Worm (Caenorhabditis elegans): ENCODE measurements around the gene C30G12.2.

C30G12.2 gene

DNA sequence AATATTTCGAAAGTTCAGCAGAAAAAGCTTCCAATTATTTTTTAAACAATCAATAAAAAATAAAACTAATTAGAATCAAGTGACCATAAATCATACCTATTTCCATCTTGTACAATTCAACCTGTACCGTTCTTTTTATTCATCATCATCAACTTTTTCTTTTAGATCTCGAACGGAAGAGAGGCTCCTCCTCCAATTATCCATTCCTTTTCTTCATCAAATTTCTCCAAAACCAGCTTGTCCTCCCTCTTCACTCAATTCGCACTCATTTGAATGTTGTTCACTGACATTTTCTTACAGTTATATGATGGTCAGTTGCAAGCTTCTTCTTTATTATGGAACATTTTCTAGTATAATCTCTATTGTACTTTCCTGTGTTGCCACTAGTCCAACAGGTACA is 28.4 kb upstream of the C30G12.2 start, which contains the start of gene C30G12.4:
TSS of gene C30G12.4 (plus strand) at position 301 of the 400 bp plus-strand sequence.
- TF ChIP-seq tra-1 (GFP tag; IDR thresholded peaks at IDR 0.05): no peak

DNA sequence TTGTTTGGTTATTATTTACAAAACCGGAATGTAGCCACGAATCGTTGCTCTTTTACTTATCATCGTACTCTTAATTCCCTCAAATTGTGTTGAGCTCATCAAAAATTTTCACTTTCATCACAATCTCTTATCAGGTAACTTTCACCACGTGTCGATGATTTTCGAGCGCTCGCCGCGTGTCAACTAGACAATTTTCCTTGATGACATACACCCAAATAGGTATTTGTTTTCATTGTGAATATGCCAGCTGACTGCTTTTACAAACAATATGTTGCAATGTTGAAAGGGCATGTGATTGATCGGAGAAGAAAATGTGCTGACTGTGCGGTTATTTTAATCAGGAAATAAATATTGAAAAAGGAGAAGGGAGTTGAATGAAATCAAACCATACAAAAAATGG is 25.6 kb upstream of the C30G12.2 start:
- peak; percentile 48 for TF ChIP-seq mxl-3 (GFP tag; optimal IDR thresholded peaks at IDR 0.05)
- peak; percentile 65 for TF ChIP-seq dve-1 (tag; optimal IDR thresholded peaks at IDR 0.05; ENCODE audit: insufficient read depth)
- TF ChIP-seq hlh-30 (tag; optimal IDR thresholded peaks at IDR 0.05; ENCODE audit: insufficient read depth): peak; percentile 72
- TF ChIP-seq mes-2 (tag; optimal IDR thresholded peaks at IDR 0.05; ENCODE audit: poor library complexity, severe bottlenecking): no peak
- TF ChIP-seq hlh-11 (tag; optimal IDR thresholded peaks at IDR 0.05): peak; percentile 77
- no peak for TF ChIP-seq dpl-1 (GFP tag; optimal IDR thresholded peaks at IDR 0.05)
- TF ChIP-seq F26F4.8 (GFP tag; conservative IDR thresholded peaks at IDR 0.05): no peak
- peak; percentile 70 for TF ChIP-seq pqm-1 (tag; optimal IDR thresholded peaks at IDR 0.05)
- no peak for TF ChIP-seq daf-16 (GFP tag; optimal IDR thresholded peaks at IDR 0.05)
- peak; percentile 93 for TF ChIP-seq daf-16 (tag; optimal IDR thresholded peaks at IDR 0.05)
- TF ChIP-seq dmd-6 (GFP tag; IDR thresholded peaks at IDR 0.05): peak; percentile 87
- TF ChIP-seq mdl-1 (tag; optimal IDR thresholded peaks at IDR 0.05): peak in 1 of 2 experiments; percentile 68
- peak; percentile 21 for TF ChIP-seq nhr-48 (tag; optimal IDR thresholded peaks at IDR 0.05)
- peak; percentile 85 for TF ChIP-seq nhr-28 (tag; optimal IDR thresholded peaks at IDR 0.05)
- peak; percentile 60 for TF ChIP-seq nhr-102 (tag; optimal IDR thresholded peaks at IDR 0.05)
- peak; percentile 71 for TF ChIP-seq nhr-77 (tag; optimal IDR thresholded peaks at IDR 0.05)

DNA sequence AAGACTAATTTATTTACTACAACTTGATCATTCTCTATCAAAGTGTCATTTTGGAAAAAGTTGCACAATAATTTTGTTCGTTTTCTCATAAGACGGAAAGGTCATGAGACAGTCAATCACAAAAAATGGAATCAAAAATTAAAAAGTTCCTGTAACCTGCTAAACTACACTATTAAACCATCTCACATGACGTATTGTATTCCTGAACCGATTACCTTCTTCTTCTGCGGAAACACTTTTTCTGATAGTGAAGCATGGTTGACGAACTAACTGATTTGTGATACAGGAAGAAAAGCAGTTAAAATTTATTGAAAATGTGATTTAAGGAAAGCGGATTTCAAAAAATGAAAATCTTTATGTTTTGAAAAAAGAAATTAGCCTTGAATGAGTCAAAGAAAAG is 20.4 kb upstream of the C30G12.2 start:
- TF ChIP-seq nhr-28 (tag; optimal IDR thresholded peaks at IDR 0.05): peak; percentile 52
- TF ChIP-seq dmd-6 (GFP tag; IDR thresholded peaks at IDR 0.05): peak; percentile 95
- TF ChIP-seq lim-7 (GFP tag; IDR thresholded peaks at IDR 0.05): no peak

- TF ChIP-seq mxl-3 (GFP tag; optimal IDR thresholded peaks at IDR 0.05) (peak; percentile 15), nhr-28 (tag; optimal IDR thresholded peaks at IDR 0.05) (peak; percentile 55), mdl-1 (tag; optimal IDR thresholded peaks at IDR 0.05) (peak in 1 of 2 experiments; percentile 51), hlh-11 (tag; optimal IDR thresholded peaks at IDR 0.05) (peak; percentile 48), dmd-6 (GFP tag; IDR thresholded peaks at IDR 0.05) (peak; percentile 30; the same call in 1 of the 2 replicates), mes-2 (tag; optimal IDR thresholded peaks at IDR 0.05; ENCODE audit: poor library complexity, severe bottlenecking) (no peak), unc-62 (GFP tag; optimal IDR thresholded peaks at IDR 0.05 in 1 of 2) (peak in 1 of 2 experiments; percentile 44), unc-62 (tag; optimal IDR thresholded peaks at IDR 0.05) (no peak), ceh-32 (tag; optimal IDR thresholded peaks at IDR 0.05; ENCODE audit: poor library complexity) (no peak), saeg-2 (GFP tag; IDR thresholded peaks at IDR 0.05) (no peak), hlh-30 (tag; optimal IDR thresholded peaks at IDR 0.05; ENCODE audit: insufficient read depth) (peak; percentile 66), nhr-48 (tag; optimal IDR thresholded peaks at IDR 0.05) (peak; percentile 58), unc-39 (tag; optimal IDR thresholded peaks at IDR 0.05) (no peak), daf-16 (GFP tag; optimal IDR thresholded peaks at IDR 0.05) (no peak), daf-16 (tag; optimal IDR thresholded peaks at IDR 0.05) (peak; percentile 37)
These were observed 17.7 kb upstream of the C30G12.2 start for ce11 chrII:7272513-7272912.

ce11 chrII:7273517-7273916 is 16.7 kb upstream of the C30G12.2 start:
- peak; percentile 14 for TF ChIP-seq nhr-28 (tag; optimal IDR thresholded peaks at IDR 0.05)
- TF ChIP-seq unc-39 (tag; optimal IDR thresholded peaks at IDR 0.05): no peak
- peak; percentile 94 for TF ChIP-seq mxl-3 (GFP tag; optimal IDR thresholded peaks at IDR 0.05)
- peak in 1 of 2 experiments; percentile 37 for TF ChIP-seq mdl-1 (tag; optimal IDR thresholded peaks at IDR 0.05)
- peak; percentile 62 for TF ChIP-seq aha-1 (tag)
- 0 out of 2 replicates have a peak, but pooled peaks have one; percentile 22 for TF ChIP-seq lin-1 (GFP tag; IDR thresholded peaks at IDR 0.05)
- TF ChIP-seq pqm-1 (tag; optimal IDR thresholded peaks at IDR 0.05): peak; percentile 93
- TF ChIP-seq php-3 (GFP tag; IDR thresholded peaks at IDR 0.05): 0 out of 2 replicates have a peak, but pooled peaks have one; percentile 41
- TF ChIP-seq hlh-30 (tag; optimal IDR thresholded peaks at IDR 0.05; ENCODE audit: insufficient read depth): peak; percentile 49
- peak; percentile 52 for TF ChIP-seq nhr-48 (tag; optimal IDR thresholded peaks at IDR 0.05)
- no peak for TF ChIP-seq spr-1 (tag; optimal IDR thresholded peaks at IDR 0.05)
- TF ChIP-seq Y5F2A.4 (GFP tag; optimal IDR thresholded peaks at IDR 0.05): no peak
- TF ChIP-seq set-16 (GFP tag; IDR thresholded peaks at IDR 0.05): no peak
- no peak for TF ChIP-seq egl-27 (tag; optimal IDR thresholded peaks at IDR 0.05)
- TF ChIP-seq tra-1 (GFP tag; IDR thresholded peaks at IDR 0.05): peak; percentile 34; the same call in 1 of the 2 replicates
- TF ChIP-seq dve-1 (tag; optimal IDR thresholded peaks at IDR 0.05; ENCODE audit: insufficient read depth): peak; percentile 29
- TF ChIP-seq ZK546.5 (tag; optimal IDR thresholded peaks at IDR 0.05): no peak
- no peak for TF ChIP-seq mxl-2 (GFP tag; conservative IDR thresholded peaks at IDR 0.05)
- TF ChIP-seq dmd-6 (GFP tag; IDR thresholded peaks at IDR 0.05): peak; percentile 79
- peak in 1 of 2 experiments; percentile 75 for TF ChIP-seq unc-62 (GFP tag; optimal IDR thresholded peaks at IDR 0.05 in 1 of 2)
- no peak for TF ChIP-seq unc-62 (tag; optimal IDR thresholded peaks at IDR 0.05)
- TF ChIP-seq attf-4 (tag; optimal IDR thresholded peaks at IDR 0.05): no peak
- no peak for TF ChIP-seq jun-1 (tag; optimal IDR thresholded peaks at IDR 0.05)
- TF ChIP-seq hlh-11 (tag; optimal IDR thresholded peaks at IDR 0.05): peak; percentile 78
- no peak for TF ChIP-seq saeg-2 (GFP tag; IDR thresholded peaks at IDR 0.05)
- TF ChIP-seq daf-16 (GFP tag; optimal IDR thresholded peaks at IDR 0.05): no peak
- TF ChIP-seq daf-16 (tag; optimal IDR thresholded peaks at IDR 0.05): peak; percentile 20
- TF ChIP-seq zip-2 (tag; optimal IDR thresholded peaks at IDR 0.05): no peak
- no peak for TF ChIP-seq dmd-9 (GFP tag; IDR thresholded peaks at IDR 0.05)
- TF ChIP-seq zag-1 (tag; optimal IDR thresholded peaks at IDR 0.05): no peak
